Fruit fly (Drosophila melanogaster): ENCODE data around the gene Raf.

The Raf gene

dm6 chrX:2300293-2301068, 5.2 kb downstream of the Raf start:
- TF ChIP-seq CG8478 (optimal IDR thresholded peaks at IDR 0.05) (no peak), CTCF (optimal IDR thresholded peaks at IDR 0.05) (no peak)

- TF ChIP-seq CG8478 (optimal IDR thresholded peaks at IDR 0.05) (no peak), CTCF (optimal IDR thresholded peaks at IDR 0.05) (no peak)
Measured at dm6 chrX:2301069-2301508, 5.8 kb downstream of the Raf start.

dm6 chrX:2301613-2302522, 6.6 kb downstream of the Raf start:
- TF ChIP-seq CTCF (optimal IDR thresholded peaks at IDR 0.05) (no peak), CG8478 (optimal IDR thresholded peaks at IDR 0.05) (no peak)

dm6 chrX:2302875-2303274, 7.6 kb downstream of the Raf start:
- no peak for TF ChIP-seq CTCF (optimal IDR thresholded peaks at IDR 0.05)

dm6 chrX:2303771-2304513, 8.7 kb downstream of the Raf start:
- TF ChIP-seq CTCF (optimal IDR thresholded peaks at IDR 0.05) (no peak), CG8478 (optimal IDR thresholded peaks at IDR 0.05) (no peak)

- no peak for TF ChIP-seq CTCF (optimal IDR thresholded peaks at IDR 0.05)
- TF ChIP-seq CG8478 (optimal IDR thresholded peaks at IDR 0.05) = no peak
Measured at dm6 chrX:2304514-2305235, 9.4 kb downstream of the Raf start.

dm6 chrX:2305281-2305680, 10.0 kb downstream of the Raf start:
- TF ChIP-seq CG8478 (optimal IDR thresholded peaks at IDR 0.05) (no peak), CTCF (optimal IDR thresholded peaks at IDR 0.05) (no peak)

- TF ChIP-seq CG8478 (optimal IDR thresholded peaks at IDR 0.05) (no peak), CTCF (optimal IDR thresholded peaks at IDR 0.05) (no peak)
Measured at dm6 chrX:2305842-2306300, 10.6 kb downstream of the Raf start.

dm6 chrX:2306307-2306706, 11.0 kb downstream of the Raf start:
- TF ChIP-seq CG8478 (optimal IDR thresholded peaks at IDR 0.05) (no peak), CTCF (optimal IDR thresholded peaks at IDR 0.05) (no peak)

- no peak for TF ChIP-seq CG8478 (optimal IDR thresholded peaks at IDR 0.05)
- TF ChIP-seq CTCF (optimal IDR thresholded peaks at IDR 0.05) = no peak
Measured at dm6 chrX:2306760-2307159, 11.5 kb downstream of the Raf start.

- no peak for TF ChIP-seq CG8478 (optimal IDR thresholded peaks at IDR 0.05)
- no peak for TF ChIP-seq CTCF (optimal IDR thresholded peaks at IDR 0.05)
Measured at dm6 chrX:2307564-2307963, 12.3 kb downstream of the Raf start.

dm6 chrX:2308403-2308965, 13.2 kb downstream of the Raf start:
- TF ChIP-seq CG8478 (optimal IDR thresholded peaks at IDR 0.05) (no peak), CTCF (optimal IDR thresholded peaks at IDR 0.05) (no peak)

- TF ChIP-seq CTCF (optimal IDR thresholded peaks at IDR 0.05) (no peak), CG8478 (optimal IDR thresholded peaks at IDR 0.05) (no peak)
Measured at dm6 chrX:2317347-2317832, 22.1 kb downstream of the Raf start.

dm6 chrX:2318369-2318768, 23.1 kb downstream of the Raf start:
- no peak for TF ChIP-seq CTCF (optimal IDR thresholded peaks at IDR 0.05)
- TF ChIP-seq CG8478 (optimal IDR thresholded peaks at IDR 0.05) = no peak

Data from S2 (cell line).